Fruit fly (Drosophila melanogaster) whole organism, embryonic: ENCODE data around the gene CG11791.

Experiments
- B-H2 ChIP-seq: fragments of 200-800 bp; sonication (Bioruptor generic); optimal IDR thresholded peaks from 2 replicates; lab custom pipeline; 2018; ENCODE audit warnings: missing biosample characterization, mild to moderate bottlenecking, missing genetic modification characterization
- CG10274 ChIP-seq: fragments of 200-800 bp; sonication (Bioruptor generic); optimal IDR thresholded peaks from 3 replicates; lab custom pipeline; 2017; ENCODE audit warnings: missing biosample characterization, mild to moderate bottlenecking, missing genetic modification characterization
- CG10543 ChIP-seq: fragments of 200-800 bp; sonication (Bioruptor generic); optimal IDR thresholded peaks from 3 replicates; lab custom pipeline; 2017; ENCODE audit warnings: missing biosample characterization, mild to moderate bottlenecking, missing genetic modification characterization, moderate library complexity
- CG14014 ChIP-seq: fragments of 200-800 bp; sonication (Bioruptor generic); IDR thresholded peaks from 2 replicates; pipeline ENCODE4 v1.3.6; 2022; ENCODE audit warnings: missing biosample characterization, missing genetic modification characterization
- CG15073 ChIP-seq: fragments of 200-800 bp; sonication (Bioruptor generic); optimal IDR thresholded peaks from 2 replicates; lab custom pipeline; 2016; ENCODE audit warnings: missing biosample characterization, missing genetic modification characterization
- CG16779 ChIP-seq: fragments of 200-800 bp; sonication (Bioruptor generic); IDR thresholded peaks from 2 replicates; pipeline ENCODE4 v1.3.6; 2022; ENCODE audit warnings: missing biosample characterization, missing genetic modification characterization
- CG17328 ChIP-seq: fragments of 200-800 bp; sonication (Bioruptor generic); IDR thresholded peaks from 2 replicates; pipeline ENCODE4 v1.3.6; 2022; ENCODE audit warnings: missing biosample characterization, missing genetic modification characterization
- CG2678 ChIP-seq: fragments of 200-800 bp; sonication (Bioruptor generic); optimal IDR thresholded peaks from 3 replicates; lab custom pipeline; 2019; ENCODE audit warnings: missing biosample characterization, mild to moderate bottlenecking, missing genetic modification characterization, moderate library complexity
- CG4730 ChIP-seq: fragments of 200-800 bp; sonication (Bioruptor generic); IDR thresholded peaks from 2 replicates; pipeline ENCODE4 v1.3.6; 2022; ENCODE audit warnings: missing biosample characterization, missing genetic modification characterization
- CG5180 ChIP-seq: fragments of 200-800 bp; sonication (Bioruptor generic); optimal IDR thresholded peaks from 3 replicates; lab custom pipeline; 2017; ENCODE audit warnings: missing biosample characterization, missing genetic modification characterization, mild to moderate bottlenecking, moderate library complexity, missing genetic modification reagents
- CG5953 ChIP-seq: fragments of 200-800 bp; sonication (Bioruptor generic); IDR thresholded peaks from 2 replicates; pipeline ENCODE4 v1.3.6; 2022; ENCODE audit warnings: missing biosample characterization, missing genetic modification characterization
- CG6175 ChIP-seq: fragments of 200-800 bp; sonication (Bioruptor generic); IDR thresholded peaks from 3 replicates; pipeline ENCODE4 v1.3.6; 2022; ENCODE audit warnings: missing biosample characterization, missing genetic modification characterization
- CG6813 ChIP-seq: fragments of 200-800 bp; sonication (Bioruptor generic); optimal IDR thresholded peaks from 2 replicates; lab custom pipeline; 2017; ENCODE audit warnings: missing biosample characterization, missing genetic modification characterization, mild to moderate bottlenecking, moderate library complexity, missing genetic modification reagents
- CG7357 ChIP-seq: fragments of 200-800 bp; sonication (Bioruptor generic); IDR thresholded peaks from 3 replicates; pipeline ENCODE4 v1.3.6; 2022; ENCODE audit warnings: missing biosample characterization, missing genetic modification characterization
- CG8290 ChIP-seq, 3 experiments: fragments of 200-800 bp; sonication (Bioruptor generic); optimal IDR thresholded peaks; 2 replicates each; lab custom pipeline; 2016 to 2019; ENCODE audit warnings: missing biosample characterization in 3 of 3, missing genetic modification characterization in 3 of 3, mild to moderate bottlenecking in 2 of 3, moderate library complexity in 1 of 3
- CG8924 ChIP-seq: fragments of 200-800 bp; optimal IDR thresholded peaks from 3 replicates; lab custom pipeline; 2019; ENCODE audit warnings: missing biosample characterization, mild to moderate bottlenecking, missing genetic modification characterization, moderate library complexity
- CG8944 ChIP-seq: fragments of 200-800 bp; sonication (Bioruptor generic); optimal IDR thresholded peaks from 3 replicates; lab custom pipeline; 2016; ENCODE audit warnings: missing biosample characterization, missing genetic modification characterization
- CG9817 ChIP-seq: fragments of 200-800 bp; sonication (Bioruptor generic); optimal IDR thresholded peaks from 2 replicates; lab custom pipeline; 2018; ENCODE audit warnings: missing biosample characterization, mild to moderate bottlenecking, missing genetic modification characterization, moderate library complexity
- Dad ChIP-seq: fragments of 200-800 bp; sonication (Bioruptor generic); optimal IDR thresholded peaks from 3 replicates; lab custom pipeline; 2016; ENCODE audit warnings: missing biosample characterization, missing genetic modification characterization
- ERR ChIP-seq: fragments of 200-800 bp; sonication (Bioruptor generic); optimal IDR thresholded peaks from 2 replicates; lab custom pipeline; 2016; ENCODE audit warnings: missing biosample characterization, missing genetic modification characterization
- Gsc ChIP-seq: fragments of 200-800 bp; sonication (Bioruptor generic); IDR thresholded peaks from 2 replicates; pipeline ENCODE4 v1.3.6; 2022; ENCODE audit warnings: missing biosample characterization, missing genetic modification characterization
- MESR4 ChIP-seq: fragments of 200-800 bp; sonication (Bioruptor generic); optimal IDR thresholded peaks from 2 replicates; lab custom pipeline; 2018; ENCODE audit warnings: missing biosample characterization, mild to moderate bottlenecking, missing genetic modification characterization, moderate library complexity
- NFAT ChIP-seq: fragments of 200-800 bp; sonication (Bioruptor generic); IDR thresholded peaks from 2 replicates; pipeline ENCODE4 v1.3.6; 2022; ENCODE audit warnings: missing biosample characterization, missing genetic modification characterization
- Nf-YB ChIP-seq: fragments of 200-800 bp; sonication (Bioruptor generic); optimal IDR thresholded peaks from 3 replicates; lab custom pipeline; 2019; ENCODE audit warnings: missing biosample characterization, mild to moderate bottlenecking, missing genetic modification characterization, moderate library complexity
- Rfx ChIP-seq: fragments of 200-800 bp; sonication (Bioruptor generic); IDR thresholded peaks from 2 replicates; pipeline ENCODE4 v1.3.6; 2022; ENCODE audit warnings: missing biosample characterization, missing genetic modification characterization
- Rx ChIP-seq: fragments of 200-800 bp; sonication (Bioruptor generic); IDR thresholded peaks from 2 replicates; pipeline ENCODE4 v1.3.6; 2022; ENCODE audit warnings: missing biosample characterization, missing genetic modification characterization
- Ssrp ChIP-seq: fragments of 200-800 bp; sonication (Bioruptor generic); optimal IDR thresholded peaks from 2 replicates; lab custom pipeline; 2018; ENCODE audit warnings: missing biosample characterization, mild to moderate bottlenecking, missing genetic modification characterization, moderate library complexity
- YL-1 ChIP-seq: fragments of 200-800 bp; sonication (Bioruptor generic); optimal IDR thresholded peaks from 3 replicates; lab custom pipeline; 2017; ENCODE audit warnings: missing biosample characterization, mild to moderate bottlenecking, missing genetic modification characterization
- bab2 ChIP-seq: fragments of 200-800 bp; sonication (Bioruptor generic); optimal IDR thresholded peaks from 2 replicates; lab custom pipeline; 2016; ENCODE audit warnings: missing biosample characterization, missing genetic modification characterization
- bowl ChIP-seq: fragments of 200-800 bp; sonication (Bioruptor generic); IDR thresholded peaks from 2 replicates; pipeline ENCODE4 v1.3.6; 2022; ENCODE audit warnings: missing biosample characterization, missing genetic modification characterization
- br ChIP-seq: fragments of >200 bp; optimal IDR thresholded peaks from 2 replicates; lab custom pipeline; 2017
- cwo ChIP-seq: fragments of 200-800 bp; sonication (Bioruptor generic); optimal IDR thresholded peaks from 3 replicates; lab custom pipeline; 2017; ENCODE audit warnings: missing biosample characterization, missing genetic modification characterization, mild to moderate bottlenecking, moderate library complexity, missing genetic modification reagents
- dm ChIP-seq: fragments of 200-800 bp; sonication (Bioruptor generic); optimal IDR thresholded peaks from 3 replicates; lab custom pipeline; 2016; ENCODE audit warnings: missing biosample characterization, missing genetic modification characterization
- dpn ChIP-seq, 2 experiments: fragments of 200-800 bp; sonication (Bioruptor generic); optimal IDR thresholded peaks; 3 replicates each; lab custom pipeline; 2016; ENCODE audit warnings: missing biosample characterization in 2 of 2, missing genetic modification characterization in 2 of 2
- inv ChIP-seq: fragments of 200-800 bp; sonication (Bioruptor generic); IDR thresholded peaks from 2 replicates; pipeline ENCODE4 v1.3.6; 2022; ENCODE audit warnings: missing biosample characterization, missing genetic modification characterization; ENCODE audit not compliant: partially characterized antibody
- maf-S ChIP-seq: fragments of 200-800 bp; sonication (Bioruptor generic); optimal IDR thresholded peaks from 2 replicates; lab custom pipeline; 2016; ENCODE audit warnings: missing biosample characterization, missing genetic modification characterization
- nom ChIP-seq: fragments of 200-800 bp; sonication (Bioruptor generic); optimal IDR thresholded peaks from 2 replicates; lab custom pipeline; 2017; ENCODE audit warnings: missing biosample characterization, missing genetic modification characterization, mild to moderate bottlenecking, moderate library complexity, missing genetic modification reagents
- phol ChIP-seq: fragments of 200-800 bp; sonication (Bioruptor generic); optimal IDR thresholded peaks from 3 replicates; lab custom pipeline; 2018; ENCODE audit warnings: missing biosample characterization, mild to moderate bottlenecking, missing genetic modification characterization, moderate library complexity
- pros ChIP-seq: fragments of 200-800 bp; sonication (Bioruptor generic); optimal IDR thresholded peaks from 3 replicates; lab custom pipeline; 2019; ENCODE audit warnings: missing biosample characterization, mild to moderate bottlenecking, missing genetic modification characterization, moderate library complexity
- run ChIP-seq: fragments of 200-800 bp; sonication (Bioruptor generic); optimal IDR thresholded peaks from 3 replicates; lab custom pipeline; 2018; ENCODE audit warnings: missing biosample characterization, mild to moderate bottlenecking, missing genetic modification characterization
- scrt ChIP-seq: fragments of 200-800 bp; sonication (Bioruptor generic); optimal IDR thresholded peaks from 2 replicates; lab custom pipeline; 2018; ENCODE audit warnings: missing biosample characterization, mild to moderate bottlenecking, missing genetic modification characterization, moderate library complexity
- stwl ChIP-seq: fragments of 200-800 bp; sonication (Bioruptor generic); optimal IDR thresholded peaks from 3 replicates; lab custom pipeline; 2018; ENCODE audit warnings: missing biosample characterization, mild to moderate bottlenecking, missing genetic modification characterization, moderate library complexity
- vvl ChIP-seq: fragments of 200-800 bp; sonication (Bioruptor generic); IDR thresholded peaks from 2 replicates; pipeline ENCODE4 v1.3.6; 2022; ENCODE audit warnings: missing biosample characterization, missing genetic modification characterization
- zen2 ChIP-seq: fragments of 200-800 bp; sonication (Bioruptor generic); IDR thresholded peaks from 3 replicates; pipeline ENCODE4 v1.3.6; 2022; ENCODE audit warnings: missing biosample characterization, missing genetic modification characterization; ENCODE audit not compliant: partially characterized antibody
- zfh1 ChIP-seq: fragments of 200-800 bp; sonication (Bioruptor generic); IDR thresholded peaks from 3 replicates; pipeline ENCODE4 v1.3.6; 2022; ENCODE audit warnings: missing biosample characterization, missing genetic modification characterization

CG11791 gene

dm6 chr3R:25024895-25025557, 24.4 kb upstream of the CG11791 start, which contains the start of the genes EMC6 and Hr96 (continued):
- TF ChIP-seq stwl (tag; lab: Kevin White, UChicago) = peak; percentile 80
- peak; percentile 96 for TF ChIP-seq YL-1 (GFP tag; lab: Kevin White, UChicago)
- TF ChIP-seq zen2 (GFP tag; lab: Robert Waterston, UW) = peak; percentile 50; the same call in 1 of the 3 replicates
- peak; percentile 82 for TF ChIP-seq ERR (GFP tag; lab: Kevin White, UChicago)
- peak; percentile 86 for TF ChIP-seq CG6813
- TF ChIP-seq nom = peak; percentile 80
- TF ChIP-seq CG14014 = peak; percentile 94
- TF ChIP-seq, all 482 proteins: peak for 438

DNA sequence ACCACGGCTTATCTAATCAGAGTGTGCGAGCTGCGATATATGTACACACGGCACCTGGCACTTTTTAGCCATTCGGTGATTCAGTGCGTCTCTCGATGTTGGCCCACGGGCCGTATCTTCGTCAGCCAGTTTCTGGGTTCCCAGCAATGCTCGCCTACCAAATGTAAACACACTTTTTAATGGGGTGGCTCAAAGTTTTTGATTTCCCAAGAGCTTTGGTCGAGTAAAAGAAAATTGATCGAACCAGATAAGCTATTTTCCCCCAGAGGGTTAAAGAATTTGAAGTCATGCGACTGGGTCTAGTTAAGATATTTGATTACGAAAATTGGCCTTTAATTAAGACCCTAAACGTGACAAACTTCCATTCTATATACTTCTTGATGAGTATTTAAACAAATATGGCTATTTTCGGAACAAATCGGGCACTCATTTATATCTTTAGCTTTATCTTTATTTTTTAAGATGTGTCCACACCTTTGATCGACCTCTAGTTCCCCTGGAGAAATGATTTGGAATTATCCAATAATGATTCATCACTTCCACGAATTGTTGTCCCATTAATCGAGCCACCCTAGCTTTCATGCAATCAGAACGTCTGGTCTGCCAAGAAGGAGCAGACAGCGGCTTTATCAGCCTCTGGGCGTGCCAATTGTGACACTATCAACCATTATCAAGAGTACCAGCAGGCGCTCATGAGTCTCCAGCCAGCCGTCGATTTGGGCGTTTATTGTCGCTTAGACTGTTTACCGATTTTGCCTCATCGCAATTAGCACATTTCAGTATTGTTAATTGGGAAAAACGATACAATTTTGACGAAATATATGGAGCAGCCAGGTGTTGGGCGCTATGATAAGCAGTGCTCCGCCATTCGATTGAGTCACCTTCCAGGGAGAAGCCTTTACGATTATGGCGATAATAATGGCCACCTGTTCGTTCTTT, 21.9 kb upstream of the CG11791 start:
- TF ChIP-seq run (tag; lab: Kevin White, UChicago) (no peak), CG16779 (no peak), MESR4 (GFP tag; lab: Kevin White, UChicago) (no peak), CG10274 (GFP tag; lab: Kevin White, UChicago) (peak; percentile 21), Gsc (GFP tag; lab: Robert Waterston, UW) (no peak), Rfx (GFP tag; lab: Robert Waterston, UW) (peak; percentile 47; the same call in 1 of the 2 replicates), CG6175 (GFP tag; lab: Robert Waterston, UW) (no peak), Rx (GFP tag; lab: Robert Waterston, UW) (no peak), CG7357 (GFP tag; lab: Robert Waterston, UW) (no peak), maf-S (GFP tag; lab: Kevin White, UChicago) (peak; percentile 8), zfh1 (GFP tag; lab: Robert Waterston, UW) (no peak), CG5180 (GFP tag; lab: Kevin White, UChicago) (no peak), pros (GFP tag; lab: Kevin White, UChicago) (peak; percentile 4), bowl (no peak), CG4730 (GFP tag; lab: Robert Waterston, UW) (no peak), B-H2 (GFP tag; lab: Kevin White, UChicago) (peak; percentile 29), cwo (GFP tag; lab: Kevin White, UChicago) (peak; percentile 59), vvl (no peak), phol (tag; lab: Kevin White, UChicago) (peak; percentile 23), dpn (GFP tag; optimal IDR thresholded peaks at IDR 0.05; lab: Kevin White, UChicago) (peak in 1 of 2 experiments; percentile 45), CG8290 (GFP tag; optimal IDR thresholded peaks at IDR 0.05; lab: Kevin White, UChicago) (no peak), CG8290 (tag; optimal IDR thresholded peaks at IDR 0.05; lab: Kevin White, UChicago) (no peak), CG15073 (GFP tag; lab: Kevin White, UChicago) (no peak), CG17328 (no peak), YL-1 (GFP tag; lab: Kevin White, UChicago) (peak; percentile 23), scrt (GFP tag; lab: Kevin White, UChicago) (no peak), CG5953 (no peak), CG2678 (no peak), CG8924 (tag; lab: Kevin White, UChicago) (no peak), bab2 (GFP tag; lab: Kevin White, UChicago) (no peak), Dad (no peak), CG8944 (no peak), Ssrp (tag; lab: Kevin White, UChicago) (no peak), CG10543 (GFP tag; lab: Kevin White, UChicago) (peak; percentile 72), br (lab: Kevin White, UChicago) (no peak), CG9817 (no peak), dm (GFP tag; lab: Kevin White, UChicago) (no peak), inv (GFP tag; lab: Robert Waterston, UW) (no peak), NFAT (GFP tag; lab: Robert Waterston, UW) (peak; percentile 20; the same call in 1 of the 2 replicates), Nf-YB (peak; percentile 26)
